Worm (Caenorhabditis elegans) whole organism, L4 larva: ENCODE data around the gene F22F7.11.

Experiments used
- F10B5.3 ChIP-seq: sonication (generic microtip); optimal IDR thresholded peaks from 2 replicates; lab custom pipeline; 2016; ENCODE audit warnings: mild to moderate bottlenecking, missing genetic modification characterization, missing compliant biosample characterization
- F26F4.8 ChIP-seq: fragments of 200-800 bp; sonication (Bioruptor generic); conservative IDR thresholded peaks from 2 replicates; pipeline ENCODE4 v1.3.6; 2022; ENCODE audit warnings: missing genetic modification characterization, missing compliant biosample characterization
- F44E2.7 ChIP-seq: fragments of 200-800 bp; sonication (Bioruptor generic); IDR thresholded peaks from 2 replicates; pipeline ENCODE4 v2.1.2; 2022; ENCODE audit warnings: missing genetic modification characterization, missing compliant biosample characterization
- T20F7.1 ChIP-seq: fragments of 200-800 bp; sonication (Bioruptor generic); optimal IDR thresholded peaks from 2 replicates; lab custom pipeline; 2018; ENCODE audit warnings: mild to moderate bottlenecking, missing genetic modification characterization, missing compliant biosample characterization
- T26A8.4 ChIP-seq: fragments of 200-800 bp; sonication (Bioruptor generic); IDR thresholded peaks from 2 replicates; pipeline ENCODE4 v1.3.6; 2022; ENCODE audit warnings: missing genetic modification characterization, missing compliant biosample characterization
- Y5F2A.4 ChIP-seq: fragments of 200-800 bp; sonication (Bioruptor generic); optimal IDR thresholded peaks from 2 replicates; lab custom pipeline; 2018; ENCODE audit warnings: mild to moderate bottlenecking, missing genetic modification characterization, missing compliant biosample characterization
- ZK337.2 ChIP-seq: fragments of 200-800 bp; sonication (Bioruptor generic); IDR thresholded peaks from 2 replicates; pipeline ENCODE4 v1.3.6; 2022; ENCODE audit warnings: missing genetic modification reagents, missing genetic modification characterization, missing compliant biosample characterization
- arid-1 ChIP-seq: fragments of 200-800 bp; sonication (Bioruptor generic); conservative IDR thresholded peaks from 2 replicates; pipeline ENCODE4 v1.3.6; 2022; ENCODE audit warnings: missing genetic modification reagents, missing genetic modification characterization, missing compliant biosample characterization
- ceh-20 ChIP-seq: fragments of 200-800 bp; sonication (Bioruptor generic); IDR thresholded peaks from 2 replicates; pipeline ENCODE4 v1.3.6; 2022; ENCODE audit warnings: missing genetic modification reagents, missing genetic modification characterization, missing compliant biosample characterization
- ceh-32 ChIP-seq: sonication (generic microtip); optimal IDR thresholded peaks from 2 replicates; lab custom pipeline; 2016; ENCODE audit warnings: mild to moderate bottlenecking, missing genetic modification characterization, missing compliant biosample characterization; ENCODE audit not compliant: poor library complexity
- ceh-82 ChIP-seq: sonication (generic microtip); optimal IDR thresholded peaks from 2 replicates; lab custom pipeline; 2017; ENCODE audit warnings: missing biosample characterization, missing genetic modification characterization
- ces-1 ChIP-seq: fragments of 150-350 bp; sonication (generic microtip); optimal IDR thresholded peaks from 4 replicates; lab custom pipeline; 2014; ENCODE audit warnings: missing biosample characterization, missing genetic modification reagents, missing genetic modification characterization
- daf-19 ChIP-seq: fragments of 200-800 bp; sonication (Bioruptor generic); conservative IDR thresholded peaks from 2 replicates; pipeline ENCODE4 v1.3.6; 2022; ENCODE audit warnings: missing genetic modification characterization, missing compliant biosample characterization
- dmd-6 ChIP-seq: fragments of 200-800 bp; sonication (Bioruptor generic); IDR thresholded peaks from 2 replicates; pipeline ENCODE4 v1.3.6; 2022; ENCODE audit warnings: missing genetic modification reagents, missing genetic modification characterization, missing compliant biosample characterization
- dmd-8 ChIP-seq: fragments of 200-800 bp; sonication (Bioruptor generic); IDR thresholded peaks from 2 replicates; pipeline ENCODE4 v1.3.6; 2022; ENCODE audit warnings: missing genetic modification characterization, missing compliant biosample characterization
- dmd-9 ChIP-seq: fragments of 200-800 bp; sonication (Bioruptor generic); IDR thresholded peaks from 2 replicates; pipeline ENCODE4 v1.3.6; 2022; ENCODE audit warnings: missing genetic modification reagents, missing genetic modification characterization, missing compliant biosample characterization
- dve-1 ChIP-seq: sonication (generic microtip); optimal IDR thresholded peaks from 2 replicates; lab custom pipeline; 2017; ENCODE audit warnings: antibody characterized with exemption, mild to moderate bottlenecking, missing genetic modification characterization, missing compliant biosample characterization; ENCODE audit not compliant: insufficient read depth
- fkh-10 ChIP-seq: fragments of 150-350 bp; optimal IDR thresholded peaks from 2 replicates; lab custom pipeline; 2014; ENCODE audit warnings: missing biosample characterization, missing genetic modification reagents, missing genetic modification characterization
- hlh-11 ChIP-seq: fragments of 200-800 bp; sonication (Bioruptor generic); optimal IDR thresholded peaks from 2 replicates; lab custom pipeline; 2018; ENCODE audit warnings: mild to moderate bottlenecking, missing genetic modification characterization, missing compliant biosample characterization
- jun-1 ChIP-seq: fragments of 150-350 bp; optimal IDR thresholded peaks from 2 replicates; lab custom pipeline; 2014; ENCODE audit warnings: missing biosample characterization, missing genetic modification reagents, missing genetic modification characterization
- lim-7 ChIP-seq: fragments of 200-800 bp; sonication (Bioruptor generic); IDR thresholded peaks from 2 replicates; pipeline ENCODE4 v1.3.6; 2022; ENCODE audit warnings: missing genetic modification characterization, missing compliant biosample characterization
- lin-1 ChIP-seq: fragments of 200-800 bp; sonication (Bioruptor generic); IDR thresholded peaks from 2 replicates; pipeline ENCODE4 v1.3.6; 2022; ENCODE audit warnings: missing genetic modification reagents, missing genetic modification characterization, missing compliant biosample characterization
- lin-39 ChIP-seq: fragments of 150-350 bp; optimal IDR thresholded peaks from 2 replicates; lab custom pipeline; 2014; ENCODE audit warnings: missing biosample characterization, missing genetic modification reagents, missing genetic modification characterization
- madf-5 ChIP-seq, 2 experiments: fragments of 200-800 bp; sonication (Bioruptor generic); IDR thresholded peaks; 2 replicates each; pipeline ENCODE4 v1.3.6; 2022; ENCODE audit warnings: missing compliant biosample characterization in 2 of 2, missing genetic modification characterization in 2 of 2
- mdl-1 ChIP-seq, 2 experiments: fragments of 150-350 bp in 1 of 2; sonication (generic microtip) in 1 of 2; optimal IDR thresholded peaks; 2 replicates each; lab custom pipeline; 2014 to 2017; ENCODE audit warnings: missing biosample characterization in 2 of 2, missing genetic modification characterization in 2 of 2
- mes-2 ChIP-seq: sonication (generic microtip); optimal IDR thresholded peaks from 2 replicates; lab custom pipeline; 2016; ENCODE audit warnings: missing genotype, mild to moderate bottlenecking, missing genetic modification characterization, missing compliant biosample characterization; ENCODE audit not compliant: poor library complexity, severe bottlenecking
- mxl-3 ChIP-seq: fragments of 200-800 bp; sonication (Bioruptor generic); optimal IDR thresholded peaks from 2 replicates; lab custom pipeline; 2018; ENCODE audit warnings: mild to moderate bottlenecking, missing genetic modification characterization, missing compliant biosample characterization
- nhr-10 ChIP-seq: fragments of 150-350 bp; optimal IDR thresholded peaks from 2 replicates; lab custom pipeline; 2014; ENCODE audit warnings: missing biosample characterization, missing genetic modification characterization
- nhr-25 ChIP-seq: sonication (generic microtip); optimal IDR thresholded peaks from 2 replicates; lab custom pipeline; 2017; ENCODE audit warnings: missing genetic modification characterization, mild to moderate bottlenecking, missing compliant biosample characterization, antibody characterized with exemption, moderate library complexity, borderline replicate concordance; ENCODE audit not compliant: insufficient read depth
- nhr-48 ChIP-seq: sonication (generic microtip); optimal IDR thresholded peaks from 2 replicates; lab custom pipeline; 2016; ENCODE audit warnings: mild to moderate bottlenecking, missing genetic modification characterization, missing compliant biosample characterization
- nhr-6 ChIP-seq: fragments of 150-350 bp; optimal IDR thresholded peaks from 2 replicates; lab custom pipeline; 2014; ENCODE audit warnings: missing biosample characterization, missing genetic modification characterization
- nhr-76 ChIP-seq: fragments of 150-350 bp; optimal IDR thresholded peaks from 2 replicates; lab custom pipeline; 2014; ENCODE audit warnings: missing biosample characterization, missing genetic modification characterization
- nhr-77 ChIP-seq: fragments of 150-350 bp; optimal IDR thresholded peaks from 2 replicates; lab custom pipeline; 2014; ENCODE audit warnings: missing biosample characterization, missing genetic modification characterization
- pqm-1 ChIP-seq: sonication (generic microtip); optimal IDR thresholded peaks from 2 replicates; lab custom pipeline; 2017; ENCODE audit warnings: missing biosample characterization, missing genetic modification characterization
- spr-1 ChIP-seq: sonication (generic microtip); optimal IDR thresholded peaks from 2 replicates; lab custom pipeline; 2016; ENCODE audit warnings: mild to moderate bottlenecking, missing genetic modification characterization, missing compliant biosample characterization
- zfp-2 ChIP-seq: sonication (generic microtip); optimal IDR thresholded peaks from 2 replicates; lab custom pipeline; 2016; ENCODE audit warnings: mild to moderate bottlenecking, missing genetic modification characterization, missing compliant biosample characterization
- zfp-3 ChIP-seq: fragments of 200-800 bp; sonication (Bioruptor generic); conservative IDR thresholded peaks from 2 replicates; pipeline ENCODE4 v1.3.6; 2022; ENCODE audit warnings: missing genetic modification reagents, missing genetic modification characterization, missing compliant biosample characterization

The F22F7.11 gene

DNA sequence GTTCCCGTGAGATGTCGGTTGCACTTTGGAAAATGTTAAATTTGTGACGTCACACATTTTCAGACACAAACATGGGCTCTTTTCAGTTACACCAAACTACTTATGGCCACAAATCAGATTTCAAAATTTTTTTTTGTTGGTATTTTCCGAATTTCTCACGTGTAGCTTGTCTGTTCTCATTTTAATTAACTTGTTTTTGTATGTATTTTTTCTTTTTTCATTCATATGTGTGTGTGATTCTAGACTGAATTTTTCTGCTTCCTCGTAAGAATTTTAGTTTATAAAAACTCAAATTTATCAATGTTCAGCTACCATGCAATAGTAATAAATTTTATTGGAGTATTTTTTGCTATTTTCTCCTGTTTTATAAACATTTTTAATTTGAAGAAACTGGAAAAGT is 37.2 kb downstream of the F22F7.11 start, which contains the start of gene srbc-22:
srbc-22 (plus strand) TSS at position 301 of the 400 bp plus-strand sequence.
- TF ChIP-seq lin-39 (tag; lab: Kevin White, UChicago) = no peak
- TF ChIP-seq T20F7.1 (GFP tag; lab: Kevin White, UChicago) = no peak
- no peak for TF ChIP-seq nhr-48 (tag; lab: Kevin White, UChicago)
- TF ChIP-seq zfp-3 (GFP tag; lab: Robert Waterston, UW) = no peak
- TF ChIP-seq daf-19 (GFP tag; lab: Robert Waterston, UW) = no peak
- TF ChIP-seq nhr-76 = no peak
- TF ChIP-seq nhr-6 = no peak
- TF ChIP-seq F10B5.3 (tag; lab: Kevin White, UChicago) = no peak
- no peak for TF ChIP-seq F44E2.7
- no peak for TF ChIP-seq zfp-2
- TF ChIP-seq, all 104 proteins: peak for 0

- TF ChIP-seq hlh-11 (tag; lab: Kevin White, UChicago) = no peak
- no peak for TF ChIP-seq mdl-1 (tag; optimal IDR thresholded peaks at IDR 0.05; lab: Kevin White, UChicago)
- no peak for TF ChIP-seq dmd-6
- no peak for TF ChIP-seq dmd-9 (GFP tag; lab: Robert Waterston, UW)
- no peak for TF ChIP-seq fkh-10 (GFP tag; lab: Kevin White, UChicago)
- no peak for TF ChIP-seq nhr-25 (tag; lab: Kevin White, UChicago)
- no peak for TF ChIP-seq lim-7 (GFP tag; lab: Robert Waterston, UW)
- TF ChIP-seq mes-2 (tag; lab: Kevin White, UChicago) = no peak
- TF ChIP-seq F26F4.8 = no peak
- TF ChIP-seq zfp-3 (GFP tag; lab: Robert Waterston, UW) = no peak
- no peak for TF ChIP-seq ceh-20 (GFP tag; lab: Robert Waterston, UW)
- no peak for TF ChIP-seq F10B5.3 (tag; lab: Kevin White, UChicago)
- no peak for TF ChIP-seq ZK337.2
- TF ChIP-seq spr-1 (tag; lab: Kevin White, UChicago) = no peak
- no peak for TF ChIP-seq jun-1
Observed at ce11 chrV:2159331-2159730, 39.7 kb downstream of the F22F7.11 start, which contains the start of gene C45H4.14. Gene C45H4.14, minus strand, starts transcription at chrV:2159431.

DNA sequence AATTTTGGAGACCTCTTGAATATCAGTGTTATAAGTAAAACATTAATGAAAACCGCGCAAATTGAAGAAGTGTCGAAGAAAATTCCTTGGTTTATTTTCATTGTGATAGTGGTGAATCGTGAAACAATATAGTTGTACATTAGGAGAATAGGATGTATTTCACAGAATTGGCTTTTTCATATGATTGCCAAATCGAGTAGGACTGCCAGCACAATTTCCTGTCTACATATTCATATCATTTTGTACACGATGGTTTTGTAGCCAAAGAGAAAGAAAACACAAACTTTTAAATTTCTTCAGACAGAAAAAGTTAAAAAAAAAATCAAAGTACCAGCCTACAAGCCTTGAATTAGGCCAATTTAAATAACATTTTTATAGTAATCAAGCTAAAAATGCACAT is 44.1 kb downstream of the F22F7.11 start, which contains the start of gene str-255:
str-255 (minus strand) TSS at position 101 of the 400 bp plus-strand sequence.
- TF ChIP-seq arid-1 (GFP tag; lab: Robert Waterston, UW) = no peak
- no peak for TF ChIP-seq ceh-82 (tag; lab: Kevin White, UChicago)
- no peak for TF ChIP-seq zfp-2
- no peak for TF ChIP-seq pqm-1 (tag; lab: Kevin White, UChicago)
- TF ChIP-seq T26A8.4 (GFP tag; lab: Robert Waterston, UW) = no peak
- no peak for TF ChIP-seq madf-5 (GFP tag; IDR thresholded peaks at IDR 0.05; lab: Robert Waterston, UW)
- TF ChIP-seq lin-1 (GFP tag; lab: Robert Waterston, UW) = no peak
- TF ChIP-seq dve-1 (tag; lab: Kevin White, UChicago) = no peak
- no peak for TF ChIP-seq ceh-32 (tag; lab: Kevin White, UChicago)
- TF ChIP-seq nhr-48 (tag; lab: Kevin White, UChicago) = no peak
- no peak for TF ChIP-seq mxl-3
- no peak for TF ChIP-seq ces-1
- TF ChIP-seq nhr-10 (tag; lab: Kevin White, UChicago) = no peak
- TF ChIP-seq daf-19 (GFP tag; lab: Robert Waterston, UW) = no peak
- TF ChIP-seq Y5F2A.4 (GFP tag; lab: Kevin White, UChicago) = no peak
- no peak for TF ChIP-seq dmd-8 (GFP tag; lab: Robert Waterston, UW)
- no peak for TF ChIP-seq nhr-77 (tag; lab: Kevin White, UChicago)
- TF ChIP-seq, all 104 proteins: peak for 0
